Fruit fly (Drosophila melanogaster) whole organism, adult: ENCODE data around the gene CG10681.

Source experiments
- CG11617 ChIP-seq: fragments of 200-800 bp; sonication (Bioruptor generic); optimal IDR thresholded peaks from 2 replicates; lab custom pipeline; 2017; ENCODE audit warnings: mild to moderate bottlenecking, missing biosample characterization, missing genetic modification reagents, missing genetic modification characterization
- CG12768 ChIP-seq: fragments of 200-800 bp; sonication (Bioruptor generic); optimal IDR thresholded peaks from 2 replicates; lab custom pipeline; 2017; ENCODE audit warnings: missing biosample characterization, missing genetic modification characterization, mild to moderate bottlenecking, moderate library complexity, missing genetic modification reagents
- CG14711 ChIP-seq: fragments of 200-800 bp; sonication (Bioruptor generic); optimal IDR thresholded peaks from 2 replicates; lab custom pipeline; 2018; ENCODE audit warnings: missing biosample characterization, mild to moderate bottlenecking, missing genetic modification characterization, moderate library complexity
- CG1620 ChIP-seq: fragments of 200-800 bp; sonication (Bioruptor generic); optimal IDR thresholded peaks from 2 replicates; lab custom pipeline; 2016; ENCODE audit warnings: missing biosample characterization, missing genetic modification characterization
- CG33017 ChIP-seq: fragments of 200-800 bp; sonication (Bioruptor generic); optimal IDR thresholded peaks from 2 replicates; lab custom pipeline; 2018; ENCODE audit warnings: missing biosample characterization, mild to moderate bottlenecking, missing genetic modification characterization, moderate library complexity
- CG5204 ChIP-seq: fragments of 200-800 bp; sonication (Bioruptor generic); optimal IDR thresholded peaks from 2 replicates; lab custom pipeline; 2016; ENCODE audit warnings: missing biosample characterization, missing genetic modification characterization
- CG7045 ChIP-seq: fragments of 200-800 bp; sonication (Bioruptor generic); optimal IDR thresholded peaks from 2 replicates; lab custom pipeline; 2017; ENCODE audit warnings: missing biosample characterization, mild to moderate bottlenecking, missing genetic modification characterization
- CG7101 ChIP-seq: fragments of 200-800 bp; sonication (Bioruptor generic); optimal IDR thresholded peaks from 2 replicates; lab custom pipeline; 2018; ENCODE audit warnings: missing biosample characterization, mild to moderate bottlenecking, missing genetic modification characterization, moderate library complexity
- Clk ChIP-seq: fragments of 200-800 bp; sonication (Bioruptor generic); optimal IDR thresholded peaks from 2 replicates; lab custom pipeline; 2017; ENCODE audit warnings: missing biosample characterization, missing genetic modification characterization
- Crg-1 ChIP-seq: fragments of 200-800 bp; sonication (Bioruptor generic); optimal IDR thresholded peaks from 2 replicates; lab custom pipeline; 2016; ENCODE audit warnings: missing biosample characterization, missing genetic modification characterization
- Hr96 ChIP-seq: fragments of 200-800 bp; sonication (Bioruptor generic); optimal IDR thresholded peaks from 2 replicates; lab custom pipeline; 2016; ENCODE audit warnings: missing biosample characterization, missing genetic modification characterization
- Mnt ChIP-seq: fragments of 200-800 bp; sonication (Bioruptor generic); optimal IDR thresholded peaks from 2 replicates; lab custom pipeline; 2016; ENCODE audit warnings: missing biosample characterization, mild to moderate bottlenecking, missing genetic modification characterization
- bab1 ChIP-seq: fragments of 200-800 bp; sonication (Bioruptor generic); optimal IDR thresholded peaks from 3 replicates; lab custom pipeline; 2019; ENCODE audit warnings: missing biosample characterization, mild to moderate bottlenecking, missing genetic modification characterization, moderate library complexity
- cic ChIP-seq: fragments of 200-800 bp; sonication (Bioruptor generic); optimal IDR thresholded peaks from 2 replicates; lab custom pipeline; 2017; ENCODE audit warnings: missing biosample characterization, mild to moderate bottlenecking, missing genetic modification characterization, moderate library complexity
- cnc ChIP-seq, 2 experiments: fragments of >200 bp; optimal IDR thresholded peaks; 2 replicates each; lab custom pipeline; 2017
- kay ChIP-seq: fragments of 200-800 bp; sonication (Bioruptor generic); peaks from one replicate; lab custom pipeline; 2016; ENCODE audit warnings: missing biosample characterization, missing genetic modification characterization, borderline replicate concordance
- ovo ChIP-seq: fragments of 200-800 bp; sonication (Bioruptor generic); optimal IDR thresholded peaks from 2 replicates; lab custom pipeline; 2016; ENCODE audit warnings: missing biosample characterization, missing genetic modification characterization
- pad ChIP-seq: fragments of 200-800 bp; sonication (Bioruptor generic); optimal IDR thresholded peaks from 3 replicates; lab custom pipeline; 2017; ENCODE audit warnings: missing biosample characterization, missing genetic modification characterization, mild to moderate bottlenecking, moderate library complexity, missing genetic modification reagents
- tj ChIP-seq: fragments of 200-800 bp; sonication (Bioruptor generic); optimal IDR thresholded peaks from 3 replicates; lab custom pipeline; 2017; ENCODE audit warnings: missing biosample characterization, mild to moderate bottlenecking, missing genetic modification characterization, moderate library complexity
- toe ChIP-seq: fragments of 200-800 bp; sonication (Bioruptor generic); optimal IDR thresholded peaks from 2 replicates; lab custom pipeline; 2016; ENCODE audit warnings: missing biosample characterization, missing genetic modification characterization

The CG10681 gene

dm6 chr3L:12501249-12501648, at the start of gene CG10681, which contains the start of gene CG10638:
TSS of gene CG10681 (plus strand) at chr3L:12501513.
TSS of gene CG10638 (minus strand) at chr3L:12501311.
- TF ChIP-seq CG1620 (peak; percentile 66), Mnt (GFP tag; lab: Kevin White, UChicago) (peak; percentile 58), CG33017 (tag; lab: Kevin White, UChicago) (peak; percentile 44), Hr96 (GFP tag; lab: Kevin White, UChicago) (no peak), pad (GFP tag; lab: Kevin White, UChicago) (peak; percentile 54), CG7045 (GFP tag; lab: Kevin White, UChicago) (peak; percentile 44), tj (GFP tag; lab: Kevin White, UChicago) (peak; percentile 9), bab1 (GFP tag; lab: Kevin White, UChicago) (peak; percentile 55), cic (no peak), CG14711 (tag; lab: Kevin White, UChicago) (peak; percentile 73), CG7101 (tag; lab: Kevin White, UChicago) (peak; percentile 71), ovo (no peak), Crg-1 (GFP tag; lab: Kevin White, UChicago) (peak; percentile 73), CG5204 (GFP tag; lab: Kevin White, UChicago) (no peak), CG12768 (GFP tag; lab: Kevin White, UChicago) (peak; percentile 38), toe (GFP tag; lab: Kevin White, UChicago) (no peak), Clk (no peak), CG11617 (GFP tag; lab: Kevin White, UChicago) (peak; percentile 57), kay (GFP tag; lab: Kevin White, UChicago) (peak; percentile 95), cnc (optimal IDR thresholded peaks at IDR 0.05; lab: Kevin White, UChicago) (no peak)

- TF ChIP-seq CG11617 (GFP tag; lab: Kevin White, UChicago) (no peak), CG5204 (GFP tag; lab: Kevin White, UChicago) (no peak), kay (GFP tag; lab: Kevin White, UChicago) (no peak), Clk (no peak), bab1 (GFP tag; lab: Kevin White, UChicago) (no peak), Hr96 (GFP tag; lab: Kevin White, UChicago) (no peak), CG14711 (tag; lab: Kevin White, UChicago) (no peak), tj (GFP tag; lab: Kevin White, UChicago) (no peak), CG33017 (tag; lab: Kevin White, UChicago) (no peak), pad (GFP tag; lab: Kevin White, UChicago) (no peak)
Measured at dm6 chr3L:12453529-12453928, 47.8 kb upstream of the CG10681 start.

- TF ChIP-seq Clk, result no peak
- TF ChIP-seq pad (GFP tag; lab: Kevin White, UChicago), result no peak
- no peak for TF ChIP-seq toe (GFP tag; lab: Kevin White, UChicago)
- TF ChIP-seq CG5204 (GFP tag; lab: Kevin White, UChicago), result no peak
- TF ChIP-seq bab1 (GFP tag; lab: Kevin White, UChicago), result no peak
- no peak for TF ChIP-seq CG11617 (GFP tag; lab: Kevin White, UChicago)
- TF ChIP-seq cic, result no peak
- no peak for TF ChIP-seq CG7045 (GFP tag; lab: Kevin White, UChicago)
- TF ChIP-seq CG33017 (tag; lab: Kevin White, UChicago), result no peak
- TF ChIP-seq tj (GFP tag; lab: Kevin White, UChicago), result no peak
Measured at dm6 chr3L:12455034-12455433, 46.3 kb upstream of the CG10681 start.

- no peak for TF ChIP-seq CG7045 (GFP tag; lab: Kevin White, UChicago)
- no peak for TF ChIP-seq kay (GFP tag; lab: Kevin White, UChicago)
- no peak for TF ChIP-seq ovo
- no peak for TF ChIP-seq CG5204 (GFP tag; lab: Kevin White, UChicago)
- no peak for TF ChIP-seq tj (GFP tag; lab: Kevin White, UChicago)
- no peak for TF ChIP-seq toe (GFP tag; lab: Kevin White, UChicago)
- no peak for TF ChIP-seq bab1 (GFP tag; lab: Kevin White, UChicago)
- no peak for TF ChIP-seq CG7101 (tag; lab: Kevin White, UChicago)
- TF ChIP-seq cic, result no peak
- TF ChIP-seq Clk, result no peak
- no peak for TF ChIP-seq pad (GFP tag; lab: Kevin White, UChicago)
- no peak for TF ChIP-seq CG11617 (GFP tag; lab: Kevin White, UChicago)
- no peak for TF ChIP-seq Mnt (GFP tag; lab: Kevin White, UChicago)
Measured at dm6 chr3L:12456916-12457662, 44.2 kb upstream of the CG10681 start.

- TF ChIP-seq CG5204 (GFP tag; lab: Kevin White, UChicago), result no peak
- TF ChIP-seq Mnt (GFP tag; lab: Kevin White, UChicago), result no peak
Measured at dm6 chr3L:12461953-12462352, 39.4 kb upstream of the CG10681 start.

dm6 chr3L:12463580-12463979, 37.7 kb upstream of the CG10681 start:
- TF ChIP-seq CG11617 (GFP tag; lab: Kevin White, UChicago) (no peak), CG12768 (GFP tag; lab: Kevin White, UChicago) (no peak), CG14711 (tag; lab: Kevin White, UChicago) (no peak), CG33017 (tag; lab: Kevin White, UChicago) (no peak), toe (GFP tag; lab: Kevin White, UChicago) (no peak), CG1620 (no peak), Clk (no peak), cic (no peak), Hr96 (GFP tag; lab: Kevin White, UChicago) (no peak), Mnt (GFP tag; lab: Kevin White, UChicago) (no peak)
